Worm (Caenorhabditis elegans): ENCODE results near the gene C18H7.12.

The C18H7.12 gene

DNA sequence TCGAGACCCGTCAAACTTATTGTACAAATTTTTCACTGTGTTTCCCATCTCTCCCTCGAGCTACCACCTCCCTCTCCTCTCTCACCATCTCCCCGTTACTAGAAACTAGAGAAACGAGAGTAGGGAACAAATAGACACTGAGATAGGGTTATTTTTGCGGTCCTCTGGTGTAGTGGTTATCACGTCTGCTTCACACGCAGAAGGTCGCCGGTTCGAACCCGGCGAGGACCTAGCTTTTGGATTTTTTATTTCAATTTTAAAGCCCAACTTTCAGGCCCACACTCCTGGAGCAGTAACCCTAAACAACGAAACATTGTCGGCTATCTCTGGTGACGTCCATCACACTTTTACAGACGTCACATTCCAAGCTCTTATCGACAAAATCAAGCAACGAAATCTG lies 32.7 kb upstream of the C18H7.12 start (continued):
- TF ChIP-seq nhr-76 (tag; optimal IDR thresholded peaks at IDR 0.05): no peak
- peak; percentile 33 for TF ChIP-seq pqm-1 (tag; optimal IDR thresholded peaks at IDR 0.05)
- no peak for TF ChIP-seq sea-2 (GFP tag; optimal IDR thresholded peaks at IDR 0.05)
- TF ChIP-seq pha-4 (tag; optimal IDR thresholded peaks at IDR 0.05): no peak
- TF ChIP-seq fkh-10 (GFP tag; optimal IDR thresholded peaks at IDR 0.05): no peak
- no peak for TF ChIP-seq ceh-28 (tag; optimal IDR thresholded peaks at IDR 0.05)
- no peak for TF ChIP-seq mdl-1 (tag; optimal IDR thresholded peaks at IDR 0.05)
- TF ChIP-seq nhr-28 (tag; optimal IDR thresholded peaks at IDR 0.05): no peak
- peak; percentile 14 for TF ChIP-seq skn-1 (tag; optimal IDR thresholded peaks at IDR 0.05)
- TF ChIP-seq snpc-4 (tag; optimal IDR thresholded peaks at IDR 0.05): no peak
- no peak for TF ChIP-seq elt-1 (tag; optimal IDR thresholded peaks at IDR 0.05)
- peak; percentile 50 for TF ChIP-seq nfya-1 (tag; optimal IDR thresholded peaks at IDR 0.05; ENCODE audit: insufficient read depth)
- no peak for TF ChIP-seq zag-1 (tag; optimal IDR thresholded peaks at IDR 0.05)
- TF ChIP-seq tbx-2 (tag; optimal IDR thresholded peaks at IDR 0.05): peak; percentile 10
- TF ChIP-seq R02D3.7 (tag; optimal IDR thresholded peaks at IDR 0.05): no peak
- no peak for TF ChIP-seq ztf-11 (tag; optimal IDR thresholded peaks at IDR 0.05)
- no peak for TF ChIP-seq nhr-25 (tag; optimal IDR thresholded peaks at IDR 0.05)
- TF ChIP-seq daf-12 (tag; optimal IDR thresholded peaks at IDR 0.05): no peak
- no peak for TF ChIP-seq ztf-4 (tag; optimal IDR thresholded peaks at IDR 0.05)
- TF ChIP-seq lin-15B (tag; optimal IDR thresholded peaks at IDR 0.05): peak; percentile 51
- TF ChIP-seq mml-1 (tag; optimal IDR thresholded peaks at IDR 0.05): no peak
- TF ChIP-seq ceh-16 (tag; optimal IDR thresholded peaks at IDR 0.05): no peak
- peak; percentile 58 for TF ChIP-seq lin-39 (tag; optimal IDR thresholded peaks at IDR 0.05)
- no peak for TF ChIP-seq eor-1 (tag; optimal IDR thresholded peaks at IDR 0.05)
- TF ChIP-seq elt-3 (tag; optimal IDR thresholded peaks at IDR 0.05): no peak

ce11 chrIV:619766-620165 lies 32.1 kb upstream of the C18H7.12 start:
- TF ChIP-seq ceh-9 (tag; optimal IDR thresholded peaks at IDR 0.05) (no peak), ceh-28 (tag; optimal IDR thresholded peaks at IDR 0.05) (no peak), daf-12 (tag; optimal IDR thresholded peaks at IDR 0.05) (no peak), nhr-76 (tag; optimal IDR thresholded peaks at IDR 0.05) (no peak), ceh-16 (tag; optimal IDR thresholded peaks at IDR 0.05) (no peak), nhr-43 (tag; optimal IDR thresholded peaks at IDR 0.05; ENCODE audit: poor library complexity, severe bottlenecking) (no peak), hmg-11 (tag; optimal IDR thresholded peaks at IDR 0.05) (no peak), nhr-237 (tag; optimal IDR thresholded peaks at IDR 0.05) (no peak)

DNA sequence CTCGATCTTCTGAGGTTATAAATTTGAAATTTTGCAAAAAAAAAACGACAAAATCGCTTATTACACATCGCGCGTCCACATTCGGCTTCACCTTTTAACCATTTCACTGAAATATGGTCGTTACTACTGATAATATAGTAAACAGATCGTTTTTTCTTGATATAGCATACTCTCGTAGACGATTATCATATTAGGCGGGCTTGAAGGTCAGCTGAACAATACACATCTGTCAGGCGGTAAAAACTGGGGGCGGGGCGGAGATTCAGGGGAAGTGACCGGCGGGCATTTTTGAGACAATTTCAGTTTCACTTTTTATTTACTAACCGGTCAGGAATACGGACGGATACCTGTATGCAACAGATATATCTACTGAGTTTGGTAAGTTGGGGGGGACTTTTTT lies 27.6 kb upstream of the C18H7.12 start, which contains the start of gene C18H7.1:
Gene C18H7.1 (plus strand): TSS at position 301 of the 400 bp plus-strand sequence.
- TF ChIP-seq unc-39 (tag; optimal IDR thresholded peaks at IDR 0.05) (no peak), elt-3 (tag; optimal IDR thresholded peaks at IDR 0.05) (no peak), elt-1 (tag; optimal IDR thresholded peaks at IDR 0.05) (no peak), jun-1 (tag; optimal IDR thresholded peaks at IDR 0.05) (no peak), nhr-237 (tag; optimal IDR thresholded peaks at IDR 0.05) (no peak), skn-1 (tag; optimal IDR thresholded peaks at IDR 0.05) (no peak), mml-1 (tag; optimal IDR thresholded peaks at IDR 0.05) (no peak)

DNA sequence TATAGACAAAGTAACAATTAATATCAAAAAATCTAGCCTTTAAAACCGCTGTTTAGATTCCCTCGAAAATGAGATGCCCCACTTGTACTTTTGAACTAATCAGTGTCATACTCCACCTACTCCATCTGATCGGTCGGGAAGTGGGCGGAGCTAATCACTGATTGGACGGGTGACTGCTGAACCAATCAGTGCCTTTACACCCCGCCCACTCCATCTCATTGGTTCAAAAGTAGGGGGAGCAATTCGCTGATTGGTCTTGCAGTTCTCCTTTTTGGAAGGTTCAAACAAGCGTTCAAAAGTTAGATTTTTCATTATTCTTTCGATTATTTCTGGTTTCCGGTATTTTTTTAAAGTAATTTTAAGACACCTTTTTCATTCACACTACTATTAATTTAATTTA lies 25.5 kb upstream of the C18H7.12 start:
- TF ChIP-seq ceh-9 (tag; optimal IDR thresholded peaks at IDR 0.05): no peak
- peak; percentile 96 for TF ChIP-seq nfya-1 (tag; optimal IDR thresholded peaks at IDR 0.05; ENCODE audit: insufficient read depth)

DNA sequence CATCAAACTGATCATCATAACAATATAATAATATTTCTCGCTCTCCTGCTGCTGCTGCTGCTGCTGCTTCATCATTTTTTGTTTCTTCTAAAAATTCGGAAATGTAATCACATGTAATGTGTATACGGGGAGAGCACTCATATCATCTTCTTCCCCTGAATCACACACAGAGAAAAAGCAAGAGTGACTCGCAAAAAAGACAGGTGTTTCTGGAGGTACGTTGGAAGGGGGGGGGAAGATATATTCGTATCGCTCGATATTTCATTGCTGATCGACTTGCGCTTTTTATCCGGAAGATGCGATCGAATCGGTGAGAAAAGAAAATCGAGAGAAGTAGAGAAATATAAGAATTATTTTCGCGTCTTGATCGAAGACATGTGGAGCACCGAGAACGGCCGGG lies 20.0 kb upstream of the C18H7.12 start:
- TF ChIP-seq nhr-25 (tag; optimal IDR thresholded peaks at IDR 0.05) (no peak), nfya-1 (tag; optimal IDR thresholded peaks at IDR 0.05; ENCODE audit: insufficient read depth) (peak; percentile 2)

DNA sequence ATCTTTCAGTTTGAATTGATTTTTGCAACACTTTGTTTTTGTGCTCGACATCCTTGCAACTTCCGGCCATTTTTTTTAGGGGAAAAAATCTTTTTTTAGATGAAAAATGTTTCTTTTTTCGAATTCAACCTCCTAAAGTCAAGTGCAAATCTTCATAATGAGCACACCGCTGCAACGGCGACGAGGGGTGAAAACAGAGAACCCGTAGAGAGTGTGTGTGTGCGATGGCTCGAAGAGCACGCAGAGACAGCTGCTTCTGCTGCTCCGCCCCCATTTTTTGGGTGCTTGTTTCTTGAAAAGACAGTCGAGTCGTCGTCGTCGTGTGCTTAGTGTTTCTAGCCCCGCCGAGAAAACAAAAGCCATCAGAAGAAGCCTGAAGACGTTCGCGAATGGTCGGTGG lies 18.4 kb upstream of the C18H7.12 start, which contains the start of gene inx-18:
Gene inx-18 (plus strand): TSS at position 301 of the 400 bp plus-strand sequence.
- TF ChIP-seq jun-1 (tag; optimal IDR thresholded peaks at IDR 0.05) (no peak), nhr-28 (tag; optimal IDR thresholded peaks at IDR 0.05) (no peak)

All from whole organism, L3 larva.